Worm (Caenorhabditis elegans) whole organism, L3 larva: ENCODE data around the gene ints-7.

Source experiments
- ZK546.5 ChIP-seq: sonication (generic microtip); optimal IDR thresholded peaks from 2 replicates; lab custom pipeline; 2017; ENCODE audit warnings: missing biosample characterization, missing genetic modification characterization
- aly-2 ChIP-seq: fragments of 150-350 bp; optimal IDR thresholded peaks from 2 replicates; lab custom pipeline; 2014; ENCODE audit warnings: missing biosample characterization, missing genetic modification characterization
- ceh-16 ChIP-seq: sonication (generic microtip); optimal IDR thresholded peaks from 2 replicates; lab custom pipeline; 2017; ENCODE audit warnings: missing biosample characterization, missing genetic modification characterization
- fkh-10 ChIP-seq: sonication (generic microtip); optimal IDR thresholded peaks from 2 replicates; lab custom pipeline; 2017; ENCODE audit warnings: missing biosample characterization, missing genetic modification reagents, missing genetic modification characterization
- fos-1 ChIP-seq: fragments of 150-350 bp; optimal IDR thresholded peaks from 2 replicates; lab custom pipeline; 2014; ENCODE audit warnings: missing biosample characterization, missing genetic modification characterization
- lin-39 ChIP-seq: fragments of 150-350 bp; optimal IDR thresholded peaks from 2 replicates; lab custom pipeline; 2018; ENCODE audit warnings: missing biosample characterization, missing genetic modification reagents, missing genetic modification characterization
- nhr-67 ChIP-seq: fragments of 150-350 bp; optimal IDR thresholded peaks from 2 replicates; lab custom pipeline; 2014; ENCODE audit warnings: missing biosample characterization, missing genetic modification characterization
- pqm-1 ChIP-seq: fragments of 150-350 bp; optimal IDR thresholded peaks from 2 replicates; lab custom pipeline; 2017; ENCODE audit warnings: missing biosample characterization, missing genetic modification characterization, inconsistent platforms
- skn-1 ChIP-seq: fragments of 150-350 bp; optimal IDR thresholded peaks from 2 replicates; lab custom pipeline; 2014; ENCODE audit warnings: missing biosample characterization, missing genetic modification characterization
- snpc-4 ChIP-seq: fragments of 150-350 bp; optimal IDR thresholded peaks from 2 replicates; lab custom pipeline; 2014; ENCODE audit warnings: missing biosample characterization, missing genetic modification characterization
- unc-62 ChIP-seq: fragments of 150-350 bp; sonication (generic microtip); optimal IDR thresholded peaks from 4 replicates; lab custom pipeline; 2014; ENCODE audit warnings: missing biosample characterization, missing genetic modification reagents, missing genetic modification characterization

DNA sequence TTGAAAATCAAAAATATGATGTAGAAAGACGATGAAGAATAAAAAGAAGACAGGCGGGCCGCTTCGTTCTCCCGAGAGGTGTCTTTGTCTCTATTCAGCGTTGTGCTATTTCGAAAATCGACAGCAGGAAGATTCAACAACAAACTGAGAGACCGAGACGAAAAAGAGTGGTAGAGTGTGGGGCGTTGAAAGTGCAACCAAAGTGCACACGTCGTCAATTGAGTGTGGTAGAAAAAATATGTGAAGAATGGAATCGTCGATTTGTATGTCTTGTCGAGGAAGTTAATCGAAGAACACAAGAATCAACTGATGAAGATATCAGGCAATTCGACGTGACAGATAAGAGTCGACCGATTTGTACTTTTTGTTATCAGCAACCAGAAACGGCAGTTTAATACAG, 36.5 kb downstream of the ints-7 start:
- TF ChIP-seq unc-62 (GFP tag; lab: Kevin White, UChicago) (peak; percentile 83), aly-2 (no peak), snpc-4 (tag; lab: Kevin White, UChicago) (peak; percentile 3), fos-1 (tag; lab: Kevin White, UChicago) (no peak), ZK546.5 (tag; lab: Kevin White, UChicago) (no peak), lin-39 (tag; lab: Kevin White, UChicago) (peak; percentile 58), ceh-16 (tag; lab: Kevin White, UChicago) (no peak), pqm-1 (tag; lab: Kevin White, UChicago) (peak; percentile 91), nhr-67 (tag; lab: Kevin White, UChicago) (no peak), fkh-10 (no peak), skn-1 (tag; lab: Kevin White, UChicago) (peak; percentile 8)
